Fruit fly (Drosophila melanogaster): ENCODE results near the gene mgl.

Gene mgl

dm6 chrX:9317100-9317499 lies 182.8 kb downstream of the mgl start:
- TF ChIP-seq CG1603 (tag; optimal IDR thresholded peaks at IDR 0.05) (peak; percentile 20), sens (GFP tag) (peak; percentile 18), Bteb2 (GFP tag; optimal IDR thresholded peaks at IDR 0.05) (no peak)

DNA sequence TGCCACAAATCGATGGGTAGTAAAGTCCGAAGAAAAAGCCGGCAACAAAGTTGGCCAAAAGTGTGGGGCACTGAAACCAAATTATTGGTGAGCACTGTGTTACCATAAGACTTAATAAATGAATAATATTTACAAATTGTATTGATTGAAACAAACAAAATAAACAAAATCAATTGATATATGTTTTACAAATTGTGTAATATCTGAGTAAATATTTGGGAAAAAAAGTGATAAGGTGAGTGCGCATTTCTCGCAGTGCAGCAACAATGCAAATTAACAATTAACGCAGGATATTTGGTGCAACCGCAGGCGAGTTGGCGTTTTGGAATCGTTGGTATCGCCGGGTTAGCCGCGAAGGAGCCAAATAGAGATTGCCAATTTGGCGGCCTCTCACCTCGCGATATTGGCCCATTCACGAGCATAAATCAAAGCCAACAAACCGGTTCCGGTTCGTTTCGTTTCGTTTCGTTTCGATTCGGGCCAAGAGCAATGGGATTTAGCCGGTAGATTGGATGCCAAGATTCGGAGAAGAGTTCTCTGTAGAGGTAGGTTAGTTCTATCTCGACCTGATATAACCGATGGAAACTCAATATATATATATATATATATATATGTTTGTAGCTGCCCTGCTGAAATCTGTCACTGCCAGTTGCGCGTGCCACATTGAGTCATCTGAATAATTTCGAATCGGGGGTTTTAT lies 189.8 kb downstream of the mgl start:
- TF ChIP-seq CG13894 (tag; optimal IDR thresholded peaks at IDR 0.05) (peak; percentile 75), BtbVII (GFP tag; optimal IDR thresholded peaks at IDR 0.05) (no peak), gce (GFP tag; IDR thresholded peaks at IDR 0.05) (no peak), Ptx1 (GFP tag; IDR thresholded peaks at IDR 0.05) (peak; percentile 43), gem (tag; optimal IDR thresholded peaks at IDR 0.05) (peak; percentile 13), unpg (GFP tag; optimal IDR thresholded peaks at IDR 0.05) (no peak), hb (GFP tag; IDR thresholded peaks at IDR 0.05; ENCODE audit: partially characterized antibody) (no peak), bab2 (GFP tag; optimal IDR thresholded peaks at IDR 0.05) (no peak), ab (GFP tag; optimal IDR thresholded peaks at IDR 0.05) (no peak), Deaf1 (tag; optimal IDR thresholded peaks at IDR 0.05) (peak; percentile 66), CG8388 (GFP tag; optimal IDR thresholded peaks at IDR 0.05) (no peak), row (GFP tag; IDR thresholded peaks at IDR 0.05) (0 out of 3 replicates have a peak, but pooled peaks have one; percentile 12), Ets65A (GFP tag) (peak; percentile 71), Blimp-1 (GFP tag; optimal IDR thresholded peaks at IDR 0.05) (no peak), pfk (GFP tag; optimal IDR thresholded peaks at IDR 0.05) (peak; percentile 78), ftz-f1 (GFP tag; optimal IDR thresholded peaks at IDR 0.05) (no peak), CG18619 (GFP tag; optimal IDR thresholded peaks at IDR 0.05) (no peak)

Data from whole organism, embryonic.